Fruit fly (Drosophila melanogaster): ENCODE data around the gene Uba2.

Gene Uba2

DNA sequence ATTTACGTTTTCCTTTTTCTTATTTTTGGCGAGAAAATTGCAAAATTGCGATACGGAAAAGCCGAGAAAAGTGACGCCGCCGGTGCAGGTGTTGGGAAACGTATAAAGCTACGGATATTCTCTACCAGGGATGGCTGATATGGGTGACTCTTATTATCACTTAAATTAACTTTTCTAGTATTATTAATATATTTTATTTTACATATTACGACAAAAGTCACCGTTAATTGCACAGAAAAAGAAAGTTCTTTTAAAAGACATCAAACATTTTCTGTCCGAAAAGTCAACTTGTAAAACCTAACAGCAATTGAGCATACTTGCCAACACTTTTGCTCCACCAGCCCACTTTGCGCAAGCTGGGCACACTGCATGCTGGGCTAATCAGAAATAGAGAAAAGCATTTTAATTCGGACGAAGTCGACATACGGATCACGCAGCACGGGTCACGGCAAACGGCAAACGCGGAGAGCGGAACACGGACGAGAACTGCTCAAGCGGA is at the start of gene Uba2, which contains the start of gene Cds:
TSS of gene Uba2 (minus strand) at position 107 of the 499 bp plus-strand sequence.
TSS of gene Cds (plus strand) at position 51 of the 499 bp plus-strand sequence.
- no peak for TF ChIP-seq Dll (optimal IDR thresholded peaks at IDR 0.05)
- TF ChIP-seq psq (optimal IDR thresholded peaks at IDR 0.05): no peak
- no peak for TF ChIP-seq EcR (GFP tag; optimal IDR thresholded peaks at IDR 0.05)
- TF ChIP-seq pan (optimal IDR thresholded peaks at IDR 0.05): no peak
- TF ChIP-seq CG8478 (optimal IDR thresholded peaks at IDR 0.05): no peak
- no peak for TF ChIP-seq usp (GFP tag; optimal IDR thresholded peaks at IDR 0.05)

DNA sequence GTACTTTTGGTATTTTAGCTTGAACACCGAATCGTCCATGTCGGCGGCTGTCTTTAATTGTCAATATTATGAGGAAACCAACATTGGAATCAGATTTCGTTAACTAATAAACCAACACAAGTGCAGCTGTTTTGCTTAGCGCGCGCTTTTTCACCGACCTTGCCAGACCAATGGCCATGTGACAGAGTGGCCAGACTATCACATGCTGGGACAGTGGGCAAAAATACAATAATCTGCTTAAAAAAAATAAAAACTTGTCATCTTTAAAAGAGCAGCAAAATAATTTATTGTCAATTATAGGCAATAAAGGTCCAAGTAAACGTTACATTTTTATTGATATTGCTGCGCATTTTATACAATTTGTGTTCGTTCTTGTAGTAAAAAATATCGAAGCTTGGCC is 48.2 kb upstream of the Uba2 start, which contains the start of gene RecQ4:
TSS of gene RecQ4 (minus strand) at position 161 of the 400 bp plus-strand sequence.
- no peak for TF ChIP-seq CG8478 (optimal IDR thresholded peaks at IDR 0.05)
- TF ChIP-seq pan (optimal IDR thresholded peaks at IDR 0.05): no peak
- no peak for TF ChIP-seq usp (GFP tag; optimal IDR thresholded peaks at IDR 0.05)
- TF ChIP-seq psq (optimal IDR thresholded peaks at IDR 0.05): no peak

DNA sequence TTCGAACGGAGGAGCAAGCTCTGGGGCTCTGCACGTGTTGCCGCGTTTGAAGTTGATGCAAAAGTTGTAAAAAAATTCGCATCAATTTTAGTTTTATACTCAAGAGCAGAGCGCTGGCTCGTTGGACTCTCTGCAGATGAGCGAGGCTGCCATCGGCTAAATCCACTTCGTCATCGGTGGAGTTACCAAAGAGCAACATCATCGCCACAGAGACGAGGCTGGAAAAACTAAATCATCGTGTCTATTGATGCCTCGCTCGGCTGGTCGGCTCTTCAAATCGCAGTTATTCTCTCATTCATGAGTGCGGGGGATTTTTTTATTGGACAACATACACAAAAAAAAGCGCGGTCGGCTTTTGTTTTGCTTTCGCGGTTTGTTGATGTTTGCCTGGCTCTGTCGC is 37.8 kb upstream of the Uba2 start, which contains the start of gene CG13675:
TSS of gene CG13675 (minus strand) at position 83 of the 400 bp plus-strand sequence.
- TF ChIP-seq usp (GFP tag; optimal IDR thresholded peaks at IDR 0.05) (no peak), pan (optimal IDR thresholded peaks at IDR 0.05) (no peak), psq (optimal IDR thresholded peaks at IDR 0.05) (no peak), Dll (optimal IDR thresholded peaks at IDR 0.05) (no peak), CG8478 (optimal IDR thresholded peaks at IDR 0.05) (no peak), EcR (GFP tag; optimal IDR thresholded peaks at IDR 0.05) (no peak)

DNA sequence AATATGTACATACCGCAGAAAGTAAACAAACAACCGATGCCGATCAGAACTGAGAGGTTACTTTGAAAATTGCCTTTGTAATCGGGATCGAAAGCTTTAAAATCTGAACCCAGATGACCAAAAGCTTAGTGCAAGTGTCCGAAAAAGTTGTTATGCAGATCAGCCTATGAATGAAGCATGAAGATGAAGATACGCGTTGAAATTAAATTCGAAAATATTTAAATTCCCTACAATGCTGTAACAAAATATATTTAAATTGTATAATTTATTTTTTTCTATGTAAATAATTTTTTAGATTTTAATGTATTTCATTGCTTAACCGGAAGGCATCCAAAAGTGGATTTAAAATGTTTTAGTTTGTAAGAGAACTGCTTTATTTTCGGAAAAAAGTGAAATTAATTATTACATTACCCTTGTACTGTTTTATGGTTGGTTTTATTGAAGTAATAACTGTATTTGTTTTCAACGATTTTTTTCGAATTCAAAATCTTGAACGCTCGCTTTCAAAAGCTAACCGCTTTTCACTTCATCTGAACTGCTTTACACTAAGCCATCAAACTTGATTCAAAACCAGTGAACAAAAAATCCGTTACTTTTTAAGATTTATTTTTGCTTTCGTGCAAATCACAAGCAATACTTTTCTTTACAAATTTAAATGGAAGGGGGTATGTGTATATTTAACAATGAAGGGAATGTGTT is 32.3 kb upstream of the Uba2 start, which contains the start of gene CG43886:
TSS of gene CG43886 (minus strand) at position 51 of the 699 bp plus-strand sequence.
- TF ChIP-seq usp (GFP tag; optimal IDR thresholded peaks at IDR 0.05) (no peak), Dll (optimal IDR thresholded peaks at IDR 0.05) (no peak), EcR (GFP tag; optimal IDR thresholded peaks at IDR 0.05) (no peak), CG8478 (optimal IDR thresholded peaks at IDR 0.05) (no peak), psq (optimal IDR thresholded peaks at IDR 0.05) (no peak), pan (optimal IDR thresholded peaks at IDR 0.05) (no peak)

DNA sequence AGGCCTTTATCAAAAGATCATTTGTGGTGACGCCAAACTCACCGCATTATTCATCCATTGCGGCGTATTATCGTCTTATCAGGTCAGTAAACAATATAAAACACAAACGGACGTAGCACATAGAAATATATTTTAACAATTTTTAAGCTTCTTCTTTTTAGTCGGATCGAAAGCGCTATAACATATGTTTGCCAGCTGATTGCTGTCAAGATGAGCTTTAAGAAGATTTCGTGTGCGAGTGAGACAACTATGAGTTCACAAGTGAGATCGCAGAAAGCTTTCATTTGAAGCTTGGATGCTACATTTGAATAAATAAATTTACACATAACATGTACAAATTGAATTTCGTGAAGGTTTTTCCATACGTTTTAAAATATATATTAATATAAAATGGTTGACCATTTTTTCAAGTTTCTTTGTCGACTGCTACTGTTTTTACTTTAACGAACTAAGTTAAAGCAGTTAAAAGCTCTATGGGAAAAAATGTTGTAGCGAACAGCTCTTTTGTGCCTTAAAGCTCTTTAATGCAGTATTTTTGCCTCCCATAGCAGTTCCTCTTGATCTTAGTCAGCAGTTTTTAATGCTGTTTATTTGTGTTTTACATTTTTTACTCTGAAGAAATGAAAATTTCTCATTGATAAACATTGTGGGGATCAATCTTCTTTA is 31.2 kb upstream of the Uba2 start, which contains the start of gene CG42445:
TSS of gene CG42445 (minus strand) at position 186 of the 666 bp plus-strand sequence.
- TF ChIP-seq Dll (optimal IDR thresholded peaks at IDR 0.05) (no peak), psq (optimal IDR thresholded peaks at IDR 0.05) (no peak), usp (GFP tag; optimal IDR thresholded peaks at IDR 0.05) (no peak), EcR (GFP tag; optimal IDR thresholded peaks at IDR 0.05) (no peak), CG8478 (optimal IDR thresholded peaks at IDR 0.05) (no peak), pan (optimal IDR thresholded peaks at IDR 0.05) (no peak)

DNA sequence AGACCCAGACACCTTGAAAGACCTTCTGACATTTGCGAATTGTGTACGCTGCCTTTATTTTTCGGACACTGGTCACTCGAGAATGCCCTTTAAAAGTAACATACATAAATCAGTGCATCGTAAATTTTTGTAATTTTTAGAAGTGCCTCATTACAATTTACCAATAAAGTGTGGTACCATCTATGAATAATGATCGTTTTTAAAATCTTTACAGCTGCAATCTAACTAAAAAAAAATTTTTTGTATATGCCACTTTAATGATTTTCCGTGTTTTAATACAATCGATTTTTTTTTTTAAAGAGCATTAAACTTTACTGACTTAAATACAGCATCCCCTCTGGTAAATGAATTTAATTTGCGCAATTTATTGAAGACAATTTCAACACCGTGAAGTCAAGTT is 29.5 kb upstream of the Uba2 start:
- TF ChIP-seq Dll (optimal IDR thresholded peaks at IDR 0.05): no peak
- no peak for TF ChIP-seq EcR (GFP tag; optimal IDR thresholded peaks at IDR 0.05)
- TF ChIP-seq pan (optimal IDR thresholded peaks at IDR 0.05): no peak
- TF ChIP-seq CG8478 (optimal IDR thresholded peaks at IDR 0.05): no peak
- TF ChIP-seq psq (optimal IDR thresholded peaks at IDR 0.05): no peak
- TF ChIP-seq usp (GFP tag; optimal IDR thresholded peaks at IDR 0.05): no peak

DNA sequence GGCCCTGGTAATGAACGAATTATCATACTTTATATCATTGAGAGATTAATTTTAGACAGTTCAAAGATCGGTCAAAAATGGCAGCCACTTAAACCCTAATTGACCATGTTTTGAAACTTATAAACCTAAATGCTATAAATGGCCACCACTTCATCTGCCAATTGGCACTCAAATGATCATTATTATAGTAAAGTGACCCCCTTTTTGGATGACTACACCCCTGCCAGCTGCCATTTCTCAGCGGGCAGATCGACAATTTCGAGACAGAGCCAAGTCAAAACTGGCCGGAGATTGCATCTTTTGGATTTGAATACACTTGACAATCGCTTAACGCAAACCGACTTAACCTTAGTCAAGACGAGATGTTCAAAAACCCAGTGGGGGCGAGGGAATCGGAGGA is 28.6 kb upstream of the Uba2 start:
- TF ChIP-seq pan (optimal IDR thresholded peaks at IDR 0.05) (no peak), EcR (GFP tag; optimal IDR thresholded peaks at IDR 0.05) (no peak), CG8478 (optimal IDR thresholded peaks at IDR 0.05) (no peak), usp (GFP tag; optimal IDR thresholded peaks at IDR 0.05) (no peak), psq (optimal IDR thresholded peaks at IDR 0.05) (no peak), Dll (optimal IDR thresholded peaks at IDR 0.05) (no peak)

DNA sequence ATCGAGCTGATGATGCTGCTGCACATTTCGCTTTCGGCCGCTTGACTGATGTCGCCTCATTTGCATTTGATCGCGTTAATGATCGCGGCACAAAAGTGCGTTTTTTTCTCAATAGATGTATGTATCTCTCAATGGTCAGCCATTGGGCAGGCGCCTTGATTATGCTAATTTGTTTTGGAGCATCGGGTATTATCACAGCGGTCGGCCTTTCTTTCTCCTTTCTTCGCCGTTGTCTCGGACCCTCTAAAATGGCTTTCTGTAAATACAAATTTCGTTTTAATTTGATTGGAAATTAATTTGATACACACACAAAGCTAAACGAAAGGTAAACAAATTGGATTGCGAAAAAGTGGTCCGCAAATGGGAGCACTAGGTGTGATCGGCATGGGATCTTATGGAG is 27.7 kb upstream of the Uba2 start:
- TF ChIP-seq Dll (optimal IDR thresholded peaks at IDR 0.05) (no peak), pan (optimal IDR thresholded peaks at IDR 0.05) (no peak), EcR (GFP tag; optimal IDR thresholded peaks at IDR 0.05) (no peak), usp (GFP tag; optimal IDR thresholded peaks at IDR 0.05) (no peak), CG8478 (optimal IDR thresholded peaks at IDR 0.05) (no peak)

DNA sequence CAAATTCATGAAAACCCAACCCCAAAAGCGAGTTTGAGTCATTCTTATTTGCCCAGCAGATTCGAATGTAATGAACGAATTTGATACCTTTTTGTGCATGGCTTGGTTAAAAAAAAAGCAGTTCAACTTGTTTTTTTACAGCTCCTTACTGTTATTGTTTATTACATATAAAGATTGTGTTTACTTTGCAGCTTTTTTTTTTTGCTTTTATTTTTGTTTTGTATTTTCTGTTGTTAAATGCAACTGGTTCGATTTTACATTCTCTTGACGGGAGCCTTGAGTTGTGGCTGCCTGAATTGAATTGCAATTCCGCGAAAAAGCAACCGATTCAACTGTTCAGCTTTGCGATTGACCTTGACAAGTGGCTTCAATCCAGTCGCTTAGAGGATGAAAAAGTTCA is 26.9 kb upstream of the Uba2 start:
- no peak for TF ChIP-seq usp (GFP tag; optimal IDR thresholded peaks at IDR 0.05)
- no peak for TF ChIP-seq CG8478 (optimal IDR thresholded peaks at IDR 0.05)
- no peak for TF ChIP-seq psq (optimal IDR thresholded peaks at IDR 0.05)
- no peak for TF ChIP-seq pan (optimal IDR thresholded peaks at IDR 0.05)
- no peak for TF ChIP-seq Dll (optimal IDR thresholded peaks at IDR 0.05)
- TF ChIP-seq EcR (GFP tag; optimal IDR thresholded peaks at IDR 0.05): no peak

DNA sequence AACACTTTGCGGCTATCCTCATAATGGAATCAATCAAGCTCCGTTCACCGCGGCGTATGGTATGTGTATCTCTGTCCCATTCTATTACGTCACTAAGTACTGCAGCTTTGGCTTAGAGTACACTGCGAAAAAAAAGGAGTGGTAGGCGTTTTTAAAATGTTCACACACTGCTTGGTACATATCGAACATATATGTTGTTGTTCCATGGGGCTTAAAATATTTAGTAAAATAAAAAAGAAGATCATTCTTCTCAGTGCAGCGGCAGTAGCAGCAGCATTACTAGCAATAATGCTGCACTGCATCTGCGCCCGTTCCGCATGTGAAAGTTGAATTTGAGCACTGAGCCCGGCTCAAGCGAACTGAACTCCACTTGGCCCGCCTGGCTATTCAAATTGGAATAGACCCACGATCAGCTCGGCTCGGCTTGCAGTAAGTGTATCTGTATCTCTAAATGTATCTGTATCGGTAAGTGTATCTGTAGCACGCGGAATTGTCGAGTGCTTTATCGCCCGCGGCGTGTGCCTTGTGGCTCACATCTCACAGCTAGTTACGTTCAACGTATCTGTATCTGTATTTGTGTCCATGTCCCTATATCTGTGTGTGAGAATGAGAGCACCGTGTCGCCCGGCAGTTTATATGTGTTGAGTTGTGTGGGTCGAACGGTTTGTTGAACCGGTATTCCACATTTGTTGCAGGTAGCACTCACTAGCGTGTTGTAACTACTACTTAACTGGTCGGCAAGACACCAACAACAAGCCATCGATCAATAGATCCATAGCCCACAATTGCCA is 25.8 kb upstream of the Uba2 start:
- no peak for TF ChIP-seq usp (GFP tag; optimal IDR thresholded peaks at IDR 0.05)
- TF ChIP-seq psq (optimal IDR thresholded peaks at IDR 0.05): no peak
- no peak for TF ChIP-seq Dll (optimal IDR thresholded peaks at IDR 0.05)
- no peak for TF ChIP-seq pan (optimal IDR thresholded peaks at IDR 0.05)
- no peak for TF ChIP-seq EcR (GFP tag; optimal IDR thresholded peaks at IDR 0.05)
- TF ChIP-seq CG8478 (optimal IDR thresholded peaks at IDR 0.05): no peak

DNA sequence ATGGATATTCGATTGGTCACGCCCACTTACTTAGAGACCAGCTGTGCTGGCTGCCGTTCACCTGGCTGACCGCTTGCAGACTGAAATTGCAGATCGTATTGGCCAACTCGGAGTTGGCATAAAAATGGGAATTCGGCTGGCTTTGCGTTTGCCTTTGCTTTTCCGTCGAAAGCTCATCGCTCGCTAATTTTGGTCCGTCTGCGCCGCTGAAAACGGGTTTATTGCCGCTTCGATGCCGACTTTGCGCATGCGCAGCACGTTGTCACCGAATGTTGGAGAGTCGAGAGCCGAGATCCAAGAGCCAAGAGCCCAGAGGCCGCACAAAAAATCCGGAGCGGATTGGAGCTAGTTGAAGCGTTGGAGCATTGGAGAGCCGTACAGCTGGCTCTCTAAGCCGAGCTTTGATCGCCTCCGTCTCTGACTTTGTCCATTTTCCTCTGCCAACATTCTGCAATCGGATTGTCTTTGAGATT is 24.1 kb upstream of the Uba2 start, which contains the start of gene CG13676:
TSS of gene CG13676 (minus strand) at position 87 of the 473 bp plus-strand sequence.
- no peak for TF ChIP-seq usp (GFP tag; optimal IDR thresholded peaks at IDR 0.05)
- TF ChIP-seq psq (optimal IDR thresholded peaks at IDR 0.05): no peak
- TF ChIP-seq CG8478 (optimal IDR thresholded peaks at IDR 0.05): no peak
- TF ChIP-seq Dll (optimal IDR thresholded peaks at IDR 0.05): no peak
- no peak for TF ChIP-seq EcR (GFP tag; optimal IDR thresholded peaks at IDR 0.05)
- no peak for TF ChIP-seq pan (optimal IDR thresholded peaks at IDR 0.05)
